Worm (Caenorhabditis elegans) whole organism, young adult: ENCODE measurements around the gene C40H1.7.
A peak's percentile ranks its signal among the peaks of the same experiment; 100 is the strongest.

ENCODE experiments used
- B0019.2 ChIP-seq: fragments of 200-800 bp; sonication (Bioruptor generic); conservative IDR thresholded peaks from 2 replicates; pipeline ENCODE4 v1.3.6; 2022; ENCODE audit warnings: missing genetic modification reagents, missing genetic modification characterization, missing compliant biosample characterization
- B0336.3 ChIP-seq: fragments of 200-800 bp; sonication (Bioruptor generic); IDR thresholded peaks from 2 replicates; pipeline ENCODE4 v1.3.6; 2022; ENCODE audit warnings: missing genetic modification characterization, missing compliant biosample characterization
- C06A6.2 ChIP-seq: fragments of 200-800 bp; sonication (Bioruptor generic); conservative IDR thresholded peaks from 2 replicates; pipeline ENCODE4 v1.3.6; 2022; ENCODE audit warnings: missing genetic modification characterization, missing compliant biosample characterization
- C17E4.6 ChIP-seq: fragments of 200-800 bp; sonication (Bioruptor generic); IDR thresholded peaks from 2 replicates; pipeline ENCODE4 v1.3.6; 2022; ENCODE audit warnings: missing genetic modification reagents, missing genetic modification characterization, missing compliant biosample characterization
- F23B12.7 ChIP-seq: sonication (generic microtip); optimal IDR thresholded peaks from 2 replicates; lab custom pipeline; 2017; ENCODE audit warnings: missing genetic modification characterization, mild to moderate bottlenecking, missing compliant biosample characterization, antibody characterized with exemption, moderate library complexity; ENCODE audit not compliant: insufficient read depth
- F33H1.4 ChIP-seq: fragments of 200-800 bp; sonication (Bioruptor generic); IDR thresholded peaks from 2 replicates; pipeline ENCODE4 v1.3.6; 2022; ENCODE audit warnings: missing genetic modification reagents, missing genetic modification characterization, missing compliant biosample characterization
- F55B11.4 ChIP-seq: sonication (generic microtip); optimal IDR thresholded peaks from 2 replicates; lab custom pipeline; 2016; ENCODE audit warnings: missing compliant biosample characterization, missing genetic modification characterization, borderline replicate concordance; ENCODE audit not compliant: insufficient read depth
- F57C9.4 ChIP-seq: sonication (generic microtip); optimal IDR thresholded peaks from 2 replicates; lab custom pipeline; 2017; ENCODE audit warnings: mild to moderate bottlenecking, missing genetic modification characterization, missing compliant biosample characterization
- K11D2.4 ChIP-seq: fragments of 200-800 bp; sonication (Bioruptor generic); IDR thresholded peaks from 2 replicates; pipeline ENCODE4 v1.3.6; 2022; ENCODE audit warnings: missing genetic modification reagents, missing genetic modification characterization, missing compliant biosample characterization
- T07F8.4 ChIP-seq: sonication (generic microtip); optimal IDR thresholded peaks from 2 replicates; lab custom pipeline; 2016; ENCODE audit warnings: mild to moderate bottlenecking, missing genetic modification characterization, moderate library complexity, missing compliant biosample characterization
- Y53G8AR.9 ChIP-seq: fragments of 200-800 bp; sonication (Bioruptor generic); conservative IDR thresholded peaks from 2 replicates; pipeline ENCODE4 v1.3.6; 2022; ENCODE audit warnings: missing genetic modification reagents, missing genetic modification characterization, missing compliant biosample characterization
- Y95B8A.8 ChIP-seq: fragments of 200-800 bp; sonication (Bioruptor generic); IDR thresholded peaks from 2 replicates; pipeline ENCODE4 v1.3.6; 2022; ENCODE audit warnings: missing genetic modification reagents, missing genetic modification characterization, missing compliant biosample characterization
- aptf-2 ChIP-seq: fragments of 200-800 bp; sonication (Bioruptor generic); conservative IDR thresholded peaks from 2 replicates; pipeline ENCODE4 v1.3.6; 2022; ENCODE audit warnings: missing genetic modification reagents, missing genetic modification characterization, missing compliant biosample characterization
- athp-1 ChIP-seq: sonication (generic microtip); optimal IDR thresholded peaks from 2 replicates; lab custom pipeline; 2017; ENCODE audit warnings: mild to moderate bottlenecking, missing genetic modification characterization, missing compliant biosample characterization
- attf-6 ChIP-seq: fragments of 200-800 bp; sonication (Bioruptor generic); IDR thresholded peaks from 2 replicates; pipeline ENCODE4 v1.3.6; 2022; ENCODE audit warnings: missing genetic modification reagents, missing genetic modification characterization, missing compliant biosample characterization
- bed-2 ChIP-seq: fragments of 200-800 bp; sonication (Bioruptor generic); IDR thresholded peaks from 2 replicates; pipeline ENCODE4 v1.3.6; 2022; ENCODE audit warnings: missing genetic modification reagents, missing genetic modification characterization, missing compliant biosample characterization
- ccch-3 ChIP-seq: fragments of 200-800 bp; sonication (Bioruptor generic); optimal IDR thresholded peaks from 2 replicates; lab custom pipeline; 2018; ENCODE audit warnings: mild to moderate bottlenecking, missing genetic modification characterization, missing compliant biosample characterization
- cebp-1 ChIP-seq, 2 experiments: fragments of 200-800 bp in 1 of 2; sonication (Bioruptor generic) in 1 of 2; sonication (generic microtip) in 1 of 2; IDR thresholded peaks in 1 of 2; optimal IDR thresholded peaks in 1 of 2; 2 replicates each; pipeline versions ENCODE4 v1.3.6 to Lab custom; 2017 to 2022; ENCODE audit warnings: missing compliant biosample characterization in 2 of 2, missing genetic modification characterization in 2 of 2, mild to moderate bottlenecking in 1 of 2, missing genetic modification reagents in 1 of 2, moderate library complexity in 1 of 2
- ceh-100 ChIP-seq: fragments of 200-800 bp; sonication (Bioruptor generic); IDR thresholded peaks from 2 replicates; pipeline ENCODE4 v1.3.6; 2022; ENCODE audit warnings: missing genetic modification reagents, missing genetic modification characterization, missing compliant biosample characterization
- ceh-27 ChIP-seq: fragments of 200-800 bp; sonication (Bioruptor generic); optimal IDR thresholded peaks from 2 replicates; lab custom pipeline; 2018; ENCODE audit warnings: mild to moderate bottlenecking, missing genetic modification characterization, moderate library complexity, missing compliant biosample characterization
- ceh-79 ChIP-seq: sonication (generic microtip); optimal IDR thresholded peaks from 2 replicates; lab custom pipeline; 2017; ENCODE audit warnings: mild to moderate bottlenecking, missing genetic modification characterization, missing compliant biosample characterization
- ceh-91 ChIP-seq: fragments of 200-800 bp; sonication (Bioruptor generic); IDR thresholded peaks from 2 replicates; pipeline ENCODE4 v1.3.6; 2022; ENCODE audit warnings: missing genetic modification reagents, missing genetic modification characterization, missing compliant biosample characterization
- dox-1 ChIP-seq: fragments of 200-800 bp; sonication (Bioruptor generic); IDR thresholded peaks from 2 replicates; pipeline ENCODE4 v1.3.6; 2022; ENCODE audit warnings: missing genetic modification reagents, missing genetic modification characterization, missing compliant biosample characterization
- egl-18 ChIP-seq: fragments of 200-800 bp; sonication (Bioruptor generic); IDR thresholded peaks from 2 replicates; pipeline ENCODE4 v1.3.6; 2022; ENCODE audit warnings: missing genetic modification reagents, missing genetic modification characterization, missing compliant biosample characterization
- egrh-3 ChIP-seq: fragments of 200-800 bp; sonication (Bioruptor generic); IDR thresholded peaks from 2 replicates; pipeline ENCODE4 v1.3.6; 2022; ENCODE audit warnings: missing genetic modification reagents, missing genetic modification characterization, missing compliant biosample characterization
- fkh-3 ChIP-seq: sonication (generic microtip); optimal IDR thresholded peaks from 2 replicates; lab custom pipeline; 2016; ENCODE audit warnings: mild to moderate bottlenecking, missing genetic modification characterization, missing compliant biosample characterization
- gei-17 ChIP-seq: fragments of 200-800 bp; sonication (Bioruptor generic); optimal IDR thresholded peaks from 2 replicates; lab custom pipeline; 2018; ENCODE audit warnings: mild to moderate bottlenecking, missing genetic modification characterization, missing compliant biosample characterization
- him-1 ChIP-seq: sonication (generic microtip); optimal IDR thresholded peaks from 2 replicates; lab custom pipeline; 2016; ENCODE audit warnings: missing genotype, missing genetic modification reagents, missing genetic modification characterization, missing compliant biosample characterization
- hlh-12 ChIP-seq: sonication (generic microtip); optimal IDR thresholded peaks from 2 replicates; lab custom pipeline; 2016; ENCODE audit warnings: missing genetic modification characterization, missing compliant biosample characterization
- lag-1 ChIP-seq: fragments of 200-800 bp; sonication (Bioruptor generic); IDR thresholded peaks from 2 replicates; pipeline ENCODE4 v1.3.6; 2022; ENCODE audit warnings: missing genetic modification reagents, missing genetic modification characterization, missing compliant biosample characterization
- lin-54 ChIP-seq: fragments of 200-800 bp; sonication (Bioruptor generic); optimal IDR thresholded peaks from 2 replicates; lab custom pipeline; 2018; ENCODE audit warnings: mild to moderate bottlenecking, missing genetic modification characterization, missing compliant biosample characterization
- lir-1 ChIP-seq: fragments of 200-800 bp; sonication (Bioruptor generic); conservative IDR thresholded peaks from 2 replicates; pipeline ENCODE4 v1.3.6; 2022; ENCODE audit warnings: missing genetic modification reagents, missing genetic modification characterization, missing compliant biosample characterization
- lsl-1 ChIP-seq: fragments of 200-800 bp; sonication (Bioruptor generic); optimal IDR thresholded peaks from 2 replicates; lab custom pipeline; 2018; ENCODE audit warnings: mild to moderate bottlenecking, missing genetic modification characterization, moderate library complexity, missing compliant biosample characterization
- madf-10 ChIP-seq: sonication (generic microtip); optimal IDR thresholded peaks from 2 replicates; lab custom pipeline; 2016; ENCODE audit warnings: mild to moderate bottlenecking, missing genetic modification characterization, missing compliant biosample characterization
- madf-3 ChIP-seq: fragments of 200-800 bp; sonication (Bioruptor generic); IDR thresholded peaks from 2 replicates; pipeline ENCODE4 v1.3.6; 2022; ENCODE audit warnings: missing genetic modification reagents, missing genetic modification characterization, missing compliant biosample characterization
- mel-28 ChIP-seq: sonication (generic microtip); optimal IDR thresholded peaks from 2 replicates; lab custom pipeline; 2016; ENCODE audit warnings: borderline replicate concordance, mild to moderate bottlenecking, missing genetic modification characterization, missing compliant biosample characterization
- mes-4 ChIP-seq: sonication (generic microtip); optimal IDR thresholded peaks from 2 replicates; lab custom pipeline; 2016; ENCODE audit warnings: missing genotype, missing genetic modification characterization, missing compliant biosample characterization
- nfyb-1 ChIP-seq: fragments of 200-800 bp; sonication (Bioruptor generic); IDR thresholded peaks from 2 replicates; pipeline ENCODE4 v1.3.6; 2022; ENCODE audit warnings: missing genetic modification reagents, missing genetic modification characterization, missing compliant biosample characterization
- nhr-120 ChIP-seq: fragments of 200-800 bp; sonication (Bioruptor generic); IDR thresholded peaks from 2 replicates; pipeline ENCODE4 v1.3.6; 2022; ENCODE audit warnings: missing genetic modification characterization, missing compliant biosample characterization
- nhr-179 ChIP-seq: sonication (generic microtip); optimal IDR thresholded peaks from 2 replicates; lab custom pipeline; 2016; ENCODE audit warnings: mild to moderate bottlenecking, missing genetic modification characterization, missing compliant biosample characterization
- nhr-80 ChIP-seq: sonication (generic microtip); optimal IDR thresholded peaks from 2 replicates; lab custom pipeline; 2016; ENCODE audit warnings: missing genetic modification characterization, missing compliant biosample characterization
- nhr-90 ChIP-seq: sonication (generic microtip); optimal IDR thresholded peaks from 2 replicates; lab custom pipeline; 2016; ENCODE audit warnings: missing genotype, mild to moderate bottlenecking, missing genetic modification characterization, missing compliant biosample characterization
- pha-4 ChIP-seq: fragments of 150-350 bp; sonication (generic microtip); optimal IDR thresholded peaks from 2 replicates; lab custom pipeline; 2014; ENCODE audit warnings: missing biosample characterization, missing genetic modification reagents, missing genetic modification characterization
- rpc-1 ChIP-seq, 2 experiments: fragments of 150-350 bp in 1 of 2; sonication (generic microtip) in 1 of 2; optimal IDR thresholded peaks; 2 replicates each; lab custom pipeline; 2014 to 2018; ENCODE audit warnings: missing biosample characterization in 1 of 2, missing genetic modification characterization in 1 of 2, missing genetic modification reagents in 1 of 2, missing genotype in 1 of 2
- sea-2 ChIP-seq: fragments of 200-800 bp; sonication (Bioruptor generic); IDR thresholded peaks from 2 replicates; pipeline ENCODE4 v1.3.6; 2022; ENCODE audit warnings: missing genetic modification characterization, missing compliant biosample characterization
- snpc-1.1 ChIP-seq: sonication (generic microtip); optimal IDR thresholded peaks from 2 replicates; lab custom pipeline; 2017; ENCODE audit warnings: missing genetic modification characterization, mild to moderate bottlenecking, missing compliant biosample characterization, antibody characterized with exemption, moderate library complexity, missing genotype, missing genetic modification reagents; ENCODE audit not compliant: insufficient read depth
- snpc-3.4 ChIP-seq: sonication (generic microtip); optimal IDR thresholded peaks from 2 replicates; lab custom pipeline; 2017; ENCODE audit warnings: missing genetic modification characterization, mild to moderate bottlenecking, missing compliant biosample characterization, antibody characterized with exemption, moderate library complexity, missing genotype, missing genetic modification reagents
- xnd-1 ChIP-seq: sonication (generic microtip); optimal IDR thresholded peaks from 2 replicates; lab custom pipeline; 2016; ENCODE audit warnings: missing genotype, missing genetic modification reagents, missing genetic modification characterization, missing compliant biosample characterization
- ztf-26 ChIP-seq: sonication (generic microtip); optimal IDR thresholded peaks from 2 replicates; lab custom pipeline; 2017; ENCODE audit warnings: missing genetic modification characterization, missing compliant biosample characterization

Gene C40H1.7

DNA sequence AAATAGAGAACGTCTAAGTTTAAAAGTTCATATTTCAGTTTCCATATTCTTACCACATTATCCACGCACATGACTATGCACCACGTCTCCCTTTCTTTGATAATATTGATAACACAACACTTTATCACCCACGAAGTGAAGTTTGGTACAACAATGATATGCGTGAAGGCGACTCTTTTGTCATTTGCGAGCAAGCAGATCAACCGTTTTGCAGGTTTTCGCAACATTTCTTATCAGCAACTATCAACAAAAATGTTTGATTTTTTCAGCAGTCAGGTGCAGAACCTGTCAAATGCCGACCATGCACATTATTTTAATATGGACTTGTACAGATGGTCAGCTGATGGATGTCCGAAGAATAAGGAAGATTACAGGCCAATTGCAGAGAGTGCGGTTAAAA lies 1.7 kb downstream of the C40H1.7 start (continued):
- TF ChIP-seq cebp-1 (GFP tag; IDR thresholded peaks at IDR 0.05; lab: Robert Waterston, UW) (no peak; the same call in 1 of the 2 replicates), cebp-1 (tag; optimal IDR thresholded peaks at IDR 0.05; lab: Kevin White, UChicago) (no peak), F55B11.4 (tag; lab: Kevin White, UChicago) (no peak), pha-4 (tag; lab: Kevin White, UChicago) (peak; percentile 52), egrh-3 (no peak), ceh-100 (GFP tag; lab: Robert Waterston, UW) (no peak), sea-2 (GFP tag; lab: Robert Waterston, UW) (no peak), lin-54 (no peak), B0336.3 (GFP tag; lab: Robert Waterston, UW) (no peak), rpc-1 (optimal IDR thresholded peaks at IDR 0.05; lab: Kevin White, UChicago) (no peak), rpc-1 (tag; optimal IDR thresholded peaks at IDR 0.05; lab: Kevin White, UChicago) (no peak), snpc-3.4 (tag; lab: Kevin White, UChicago) (no peak), gei-17 (no peak), him-1 (tag; lab: Kevin White, UChicago) (no peak), ztf-26 (tag; lab: Kevin White, UChicago) (no peak), mes-4 (tag; lab: Kevin White, UChicago) (no peak), bed-2 (GFP tag; lab: Robert Waterston, UW) (no peak), F57C9.4 (tag; lab: Kevin White, UChicago) (no peak), ccch-3 (GFP tag; lab: Kevin White, UChicago) (no peak), ceh-27 (GFP tag; lab: Kevin White, UChicago) (no peak), ceh-91 (GFP tag; lab: Robert Waterston, UW) (no peak), fkh-3 (tag; lab: Kevin White, UChicago) (no peak), nhr-90 (tag; lab: Kevin White, UChicago) (no peak), attf-6 (GFP tag; lab: Robert Waterston, UW) (no peak), athp-1 (tag; lab: Kevin White, UChicago) (no peak), C06A6.2 (GFP tag; lab: Robert Waterston, UW) (no peak), Y95B8A.8 (GFP tag; lab: Robert Waterston, UW) (no peak), aptf-2 (no peak), nhr-179 (tag; lab: Kevin White, UChicago) (no peak), xnd-1 (tag; lab: Kevin White, UChicago) (no peak), madf-10 (no peak), dox-1 (GFP tag; lab: Robert Waterston, UW) (peak; percentile 65), snpc-1.1 (no peak), F33H1.4 (GFP tag; lab: Robert Waterston, UW) (no peak), F23B12.7 (tag; lab: Kevin White, UChicago) (no peak), lag-1 (GFP tag; lab: Robert Waterston, UW) (no peak), nhr-80 (peak; percentile 98), mel-28 (tag; lab: Kevin White, UChicago) (no peak), lir-1 (no peak), hlh-12 (tag; lab: Kevin White, UChicago) (no peak), Y53G8AR.9 (no peak), egl-18 (GFP tag; lab: Robert Waterston, UW) (no peak), B0019.2 (GFP tag; lab: Robert Waterston, UW) (no peak), nhr-120 (GFP tag; lab: Robert Waterston, UW) (no peak), ceh-79 (tag; lab: Kevin White, UChicago) (no peak), madf-3 (GFP tag; lab: Robert Waterston, UW) (no peak), lsl-1 (GFP tag; lab: Kevin White, UChicago) (no peak), C17E4.6 (GFP tag; lab: Robert Waterston, UW) (no peak), K11D2.4 (GFP tag; lab: Robert Waterston, UW) (no peak), nfyb-1 (GFP tag; lab: Robert Waterston, UW) (0 out of 2 replicates have a peak, but pooled peaks have one; percentile 52), T07F8.4 (no peak)
